Fruit fly (Drosophila melanogaster): ENCODE measurements around the gene CG9801.

The CG9801 gene

dm6 chr3R:8740118-8740517, 7.4 kb downstream of the CG9801 start:
- TF ChIP-seq CG18619 (GFP tag; optimal IDR thresholded peaks at IDR 0.05) (no peak), CG17829 (tag; optimal IDR thresholded peaks at IDR 0.05) (peak; percentile 96), chinmo (GFP tag; IDR thresholded peaks at IDR 0.05; ENCODE audit: partially characterized antibody) (0 out of 4 replicates have a peak, but pooled peaks have one; percentile 10), CG42726 (GFP tag; IDR thresholded peaks at IDR 0.05; ENCODE audit: partially characterized antibody) (no peak), Abd-B (GFP tag; optimal IDR thresholded peaks at IDR 0.05) (no peak), sd (tag; optimal IDR thresholded peaks at IDR 0.05) (peak; percentile 37), toy (GFP tag; IDR thresholded peaks at IDR 0.05) (no peak), Vsx1 (GFP tag; optimal IDR thresholded peaks at IDR 0.05) (no peak)

DNA sequence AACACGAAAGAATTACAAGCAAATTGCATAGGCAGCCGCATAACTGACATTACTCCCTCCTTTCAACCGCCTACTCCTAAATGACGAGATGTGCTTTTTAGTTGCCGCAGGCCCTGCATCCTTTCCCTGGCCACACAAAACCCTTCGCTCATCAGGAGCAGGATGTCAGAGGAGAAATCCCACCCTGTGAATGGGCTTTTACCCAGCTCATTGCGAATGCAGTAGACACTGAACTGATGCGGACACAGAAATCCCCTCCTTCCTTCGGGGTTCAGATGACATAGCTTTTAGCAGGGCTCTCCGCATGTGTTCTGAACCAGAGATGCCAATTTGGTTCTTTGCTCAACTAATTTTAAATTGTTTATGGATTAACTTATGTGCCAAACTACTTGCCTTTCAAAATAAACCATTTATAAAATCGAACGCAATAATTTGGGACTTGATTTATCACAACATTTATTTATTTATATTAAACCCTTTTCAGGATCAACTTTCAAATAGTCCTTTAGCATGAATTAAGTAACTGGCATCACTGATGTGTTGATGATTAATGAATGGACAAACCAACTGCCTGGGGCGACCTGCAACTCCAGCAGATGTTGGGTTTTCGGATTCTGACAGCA, 8.2 kb downstream of the CG9801 start:
- TF ChIP-seq Sry-β (GFP tag; optimal IDR thresholded peaks at IDR 0.05) (peak; percentile 82), CG10979 (tag; optimal IDR thresholded peaks at IDR 0.05) (peak; percentile 7), CG7963 (GFP tag; IDR thresholded peaks at IDR 0.05; ENCODE audit: partially characterized antibody) (0 out of 3 replicates have a peak, but pooled peaks have one; percentile 18), pros (GFP tag; optimal IDR thresholded peaks at IDR 0.05) (peak; percentile 10), Fer1 (GFP tag; optimal IDR thresholded peaks at IDR 0.05) (peak; percentile 18), B-H2 (GFP tag; optimal IDR thresholded peaks at IDR 0.05) (no peak), CG2712 (tag; optimal IDR thresholded peaks at IDR 0.05) (peak; percentile 4), CG2199 (GFP tag; IDR thresholded peaks at IDR 0.05) (peak; percentile 92; the same call in 2 of the 3 replicates), row (GFP tag; IDR thresholded peaks at IDR 0.05) (peak; percentile 14; the same call in 1 of the 3 replicates), CG7372 (GFP tag; IDR thresholded peaks at IDR 0.05) (no peak), CG11696 (GFP tag; IDR thresholded peaks at IDR 0.05) (no peak), nom (GFP tag; optimal IDR thresholded peaks at IDR 0.05) (peak; percentile 36), CG43689 (GFP tag; IDR thresholded peaks at IDR 0.05) (no peak), tap (tag; optimal IDR thresholded peaks at IDR 0.05) (peak; percentile 27), Gsc (GFP tag; IDR thresholded peaks at IDR 0.05) (no peak), h (optimal IDR thresholded peaks at IDR 0.05) (no peak), Sox102F (GFP tag; optimal IDR thresholded peaks at IDR 0.05) (no peak), CG12219 (GFP tag; optimal IDR thresholded peaks at IDR 0.05) (no peak), Abd-B (GFP tag; optimal IDR thresholded peaks at IDR 0.05) (no peak), ase (GFP tag; IDR thresholded peaks at IDR 0.05) (no peak), cato (GFP tag; optimal IDR thresholded peaks at IDR 0.05; ENCODE audit: borderline replicate concordance) (no peak), slbo (GFP tag; IDR thresholded peaks at IDR 0.05) (no peak), trem (tag; optimal IDR thresholded peaks at IDR 0.05) (peak; percentile 15), CG18599 (GFP tag; optimal IDR thresholded peaks at IDR 0.05) (peak; percentile 9), Stat92E (GFP tag; optimal IDR thresholded peaks at IDR 0.05) (peak in 1 of 3 experiments; percentile 27)

DNA sequence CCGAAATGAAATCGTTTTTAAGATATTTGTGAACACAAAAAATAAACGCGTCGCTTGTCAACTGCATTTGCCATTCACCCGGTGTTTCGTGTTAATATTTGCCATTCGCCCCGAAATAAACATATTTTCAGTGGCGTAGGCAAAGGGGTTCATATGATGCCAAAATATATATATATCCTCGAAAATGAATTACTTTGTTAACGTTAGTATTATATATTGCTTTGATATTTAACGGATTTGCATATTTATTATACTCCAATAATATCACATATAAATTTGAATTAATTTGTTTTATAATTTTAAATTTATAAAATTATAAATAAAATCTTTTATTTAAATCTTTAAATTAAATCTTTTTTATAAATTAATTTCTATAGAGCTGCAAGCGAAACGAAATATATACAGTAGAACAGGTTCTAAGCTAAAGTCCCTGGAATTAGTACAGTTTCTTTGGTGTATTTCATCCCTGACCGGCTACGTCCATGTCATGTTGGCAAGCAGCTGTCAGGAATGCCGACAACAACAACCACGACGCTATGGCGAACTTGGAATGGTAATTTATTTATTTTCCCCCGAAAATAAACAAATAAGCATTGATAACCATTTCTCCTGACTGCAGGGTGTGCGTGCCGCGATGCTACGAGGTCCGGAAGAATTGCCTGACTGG, 15.7 kb downstream of the CG9801 start, which contains the start of the genes M1BP and CG8202:
TSS of gene M1BP (minus strand) at position 102 of the 667 bp plus-strand sequence.
TSS of gene CG8202 (plus strand) at position 495 of the 667 bp plus-strand sequence.
- peak; percentile 8 for TF ChIP-seq Sry-δ (GFP tag; optimal IDR thresholded peaks at IDR 0.05)
- TF ChIP-seq pita (GFP tag; optimal IDR thresholded peaks at IDR 0.05), result no peak
- no peak for TF ChIP-seq tna (GFP tag; IDR thresholded peaks at IDR 0.05; ENCODE audit: partially characterized antibody)
- peak; percentile 87 for TF ChIP-seq CG6765 (GFP tag; optimal IDR thresholded peaks at IDR 0.05)
- TF ChIP-seq Tbp (GFP tag; optimal IDR thresholded peaks at IDR 0.05), result no peak
- peak; percentile 70 for TF ChIP-seq CG8359 (GFP tag; optimal IDR thresholded peaks at IDR 0.05; ENCODE audit: borderline replicate concordance)
- peak; percentile 53 for TF ChIP-seq wdn (GFP tag; IDR thresholded peaks at IDR 0.05)
- TF ChIP-seq CG3163 (GFP tag; optimal IDR thresholded peaks at IDR 0.05), result no peak
- TF ChIP-seq Lpt (GFP tag; optimal IDR thresholded peaks at IDR 0.05), result no peak
- TF ChIP-seq vvl (GFP tag; IDR thresholded peaks at IDR 0.05), result peak; percentile 83
- TF ChIP-seq Atf6 (GFP tag; IDR thresholded peaks at IDR 0.05), result peak; percentile 55
- peak; percentile 67 to 86 for TF ChIP-seq bsh (GFP tag; optimal IDR thresholded peaks at IDR 0.05)
- peak; percentile 93 for TF ChIP-seq CG11504 (tag; optimal IDR thresholded peaks at IDR 0.05)
- TF ChIP-seq lab (GFP tag; optimal IDR thresholded peaks at IDR 0.05), result no peak
- no peak for TF ChIP-seq Lim3 (GFP tag; IDR thresholded peaks at IDR 0.05)
